Worm (Caenorhabditis elegans) whole organism, L4/young adult: ENCODE results near the gene par-1.

Source experiments
- W03F9.2 ChIP-seq: fragments of 150-350 bp; optimal IDR thresholded peaks from 2 replicates; lab custom pipeline; 2014; ENCODE audit warnings: missing biosample characterization, missing genetic modification characterization
- dao-5 ChIP-seq: sonication (generic microtip); optimal IDR thresholded peaks from 2 replicates; lab custom pipeline; 2016; ENCODE audit warnings: missing genotype, missing genetic modification characterization, moderate library complexity, missing compliant biosample characterization
- him-1 ChIP-seq: sonication (generic microtip); optimal IDR thresholded peaks from 2 replicates; lab custom pipeline; 2016; ENCODE audit warnings: missing genotype, missing genetic modification reagents, missing genetic modification characterization, missing compliant biosample characterization

- TF ChIP-seq W03F9.2 (tag; lab: Kevin White, UChicago): no peak
- TF ChIP-seq dao-5 (tag; lab: Kevin White, UChicago): no peak
- TF ChIP-seq him-1 (tag; lab: Kevin White, UChicago): no peak
Measured at ce11 chrV:14085589-14085988, 59.6 kb downstream of the par-1 start, which contains the start of gene D1086.18.
